Fruit fly (Drosophila melanogaster) whole organism: ENCODE measurements around the gene COX8.

Source experiments
- CG8478 ChIP-seq: fragments of >200 bp; optimal IDR thresholded peaks from 2 replicates; lab custom pipeline; 2018; ENCODE audit warnings: inconsistent platforms
- Dll ChIP-seq: fragments of >200 bp; optimal IDR thresholded peaks from 2 replicates; lab custom pipeline; 2017
- EcR ChIP-seq, 2 experiments: fragments of >200 bp; optimal IDR thresholded peaks; 2 replicates each; lab custom pipeline; 2017; ENCODE audit warnings: missing biosample characterization in 2 of 2, missing genetic modification characterization in 2 of 2, missing genetic modification reagents in 2 of 2
- pan ChIP-seq: fragments of >200 bp; optimal IDR thresholded peaks from 2 replicates; lab custom pipeline; 2017
- psq ChIP-seq: fragments of >200 bp; optimal IDR thresholded peaks from 2 replicates; lab custom pipeline; 2017
- usp ChIP-seq: fragments of >200 bp; optimal IDR thresholded peaks from 2 replicates; lab custom pipeline; 2017; ENCODE audit warnings: missing biosample characterization, missing genetic modification characterization, mixed read lengths

The COX8 gene

dm6 chr3L:21496502-21496864 is 42.8 kb downstream of the COX8 start:
- TF ChIP-seq pan = no peak
- TF ChIP-seq Dll (lab: Kevin White, UChicago) = no peak
- no peak for TF ChIP-seq EcR (GFP tag; optimal IDR thresholded peaks at IDR 0.05; lab: Kevin White, UChicago)
- TF ChIP-seq psq (lab: Kevin White, UChicago) = no peak
- TF ChIP-seq CG8478 (lab: Kevin White, UChicago) = no peak

- TF ChIP-seq pan (no peak), Dll (lab: Kevin White, UChicago) (no peak)
Observed at dm6 chr3L:21492723-21493316, 46.4 kb downstream of the COX8 start, which contains the start of the genes CG7202 and CG7519. TSS of gene CG7202 (minus strand) at chr3L:21492773. TSS of gene CG7519 (plus strand) at chr3L:21493083.

- TF ChIP-seq EcR (GFP tag; optimal IDR thresholded peaks at IDR 0.05; lab: Kevin White, UChicago) (no peak), psq (lab: Kevin White, UChicago) (no peak), Dll (lab: Kevin White, UChicago) (no peak), CG8478 (lab: Kevin White, UChicago) (no peak), pan (no peak), usp (GFP tag; lab: Kevin White, UChicago) (no peak)
Observed at dm6 chr3L:21490486-21490885, 48.8 kb downstream of the COX8 start, which contains the start of gene Neu2. TSS of gene Neu2 (minus strand) at chr3L:21490586.
